Worm (Caenorhabditis elegans) whole organism, L1 larva: ENCODE data around the gene srj-42.

ENCODE experiments used
- blmp-1 ChIP-seq: fragments of 150-350 bp; optimal IDR thresholded peaks from 2 replicates; lab custom pipeline; 2014; ENCODE audit warnings: missing biosample characterization, missing genetic modification characterization
- fkh-10 ChIP-seq: sonication (generic microtip); optimal IDR thresholded peaks from 2 replicates; lab custom pipeline; 2017; ENCODE audit warnings: missing biosample characterization, missing genetic modification reagents, missing genetic modification characterization
- hlh-4 ChIP-seq: sonication (generic microtip); optimal IDR thresholded peaks from 2 replicates; lab custom pipeline; 2016; ENCODE audit warnings: mild to moderate bottlenecking, missing genetic modification characterization, missing compliant biosample characterization
- lin-13 ChIP-seq: fragments of 150-350 bp; optimal IDR thresholded peaks from 2 replicates; lab custom pipeline; 2014; ENCODE audit warnings: missing biosample characterization, missing genetic modification reagents, missing genetic modification characterization
- lsy-2 ChIP-seq, 2 experiments: fragments of 150-350 bp; optimal IDR thresholded peaks; 2 replicates each; lab custom pipeline; 2014; ENCODE audit warnings: missing biosample characterization in 2 of 2, missing genetic modification characterization in 2 of 2
- nhr-12 ChIP-seq: sonication (generic microtip); optimal IDR thresholded peaks from 2 replicates; lab custom pipeline; 2017; ENCODE audit warnings: missing biosample characterization, missing genetic modification characterization
- nhr-71 ChIP-seq: sonication (generic microtip); optimal IDR thresholded peaks from 2 replicates; lab custom pipeline; 2016; ENCODE audit warnings: mild to moderate bottlenecking, missing genetic modification characterization, moderate library complexity, missing compliant biosample characterization
- nhr-76 ChIP-seq: sonication (generic microtip); optimal IDR thresholded peaks from 2 replicates; lab custom pipeline; 2017; ENCODE audit warnings: missing biosample characterization, missing genetic modification characterization
- skn-1 ChIP-seq: fragments of 150-350 bp; optimal IDR thresholded peaks from 2 replicates; lab custom pipeline; 2014; ENCODE audit warnings: missing biosample characterization, missing genetic modification characterization
- snpc-4 ChIP-seq: fragments of 150-350 bp; optimal IDR thresholded peaks from 2 replicates; lab custom pipeline; 2014; ENCODE audit warnings: missing biosample characterization, missing genetic modification characterization
- tbx-2 ChIP-seq: sonication (generic microtip); optimal IDR thresholded peaks from 2 replicates; lab custom pipeline; 2016; ENCODE audit warnings: missing genetic modification characterization, missing compliant biosample characterization
- unc-62 ChIP-seq: fragments of 150-350 bp; optimal IDR thresholded peaks from 2 replicates; lab custom pipeline; 2014; ENCODE audit warnings: missing biosample characterization, missing genetic modification reagents, missing genetic modification characterization
- xbp-1 ChIP-seq: sonication (generic microtip); optimal IDR thresholded peaks from 2 replicates; lab custom pipeline; 2016; ENCODE audit warnings: missing genetic modification characterization, missing compliant biosample characterization

- TF ChIP-seq hlh-4 (tag; lab: Kevin White, UChicago) (no peak), blmp-1 (tag; lab: Kevin White, UChicago) (no peak), lin-13 (no peak), unc-62 (GFP tag; lab: Kevin White, UChicago) (no peak), nhr-76 (no peak), fkh-10 (no peak), nhr-71 (no peak), xbp-1 (tag; lab: Kevin White, UChicago) (no peak), tbx-2 (tag; lab: Kevin White, UChicago) (no peak), snpc-4 (tag; lab: Kevin White, UChicago) (no peak), nhr-12 (no peak), skn-1 (tag; lab: Kevin White, UChicago) (no peak), lsy-2 (tag; optimal IDR thresholded peaks at IDR 0.05; lab: Kevin White, UChicago) (no peak)
These were observed 42.0 kb upstream of the srj-42 start, which contains the start of gene Y73F8A.10 for ce11 chrIV:15294040-15294439.
